Worm (Caenorhabditis elegans) whole organism, L4 larva: ENCODE data around the gene B0280.11.

Source experiments
- F10B5.3 ChIP-seq: sonication (generic microtip); optimal IDR thresholded peaks from 2 replicates; lab custom pipeline; 2016; ENCODE audit warnings: mild to moderate bottlenecking, missing genetic modification characterization, missing compliant biosample characterization
- F44E2.7 ChIP-seq: fragments of 200-800 bp; sonication (Bioruptor generic); IDR thresholded peaks from 2 replicates; pipeline ENCODE4 v2.1.2; 2022; ENCODE audit warnings: missing genetic modification characterization, missing compliant biosample characterization
- F49E8.2 ChIP-seq: sonication (generic microtip); optimal IDR thresholded peaks from 2 replicates; lab custom pipeline; 2016; ENCODE audit warnings: missing compliant biosample characterization, mild to moderate bottlenecking, missing genetic modification characterization, borderline replicate concordance
- T20F7.1 ChIP-seq: fragments of 200-800 bp; sonication (Bioruptor generic); optimal IDR thresholded peaks from 2 replicates; lab custom pipeline; 2018; ENCODE audit warnings: mild to moderate bottlenecking, missing genetic modification characterization, missing compliant biosample characterization
- Y105C5A.15 ChIP-seq: fragments of 200-800 bp; sonication (Bioruptor generic); IDR thresholded peaks from 2 replicates; pipeline ENCODE4 v1.3.6; 2022; ENCODE audit warnings: missing genetic modification characterization, missing compliant biosample characterization
- Y48G9A.11 ChIP-seq: fragments of 200-800 bp; sonication (Bioruptor generic); IDR thresholded peaks from 2 replicates; pipeline ENCODE4 v1.3.6; 2022; ENCODE audit warnings: missing genetic modification reagents, missing genetic modification characterization, missing compliant biosample characterization
- aly-2 ChIP-seq: sonication (generic microtip); optimal IDR thresholded peaks from 2 replicates; lab custom pipeline; 2018; ENCODE audit warnings: missing biosample characterization, missing genetic modification characterization
- arid-1 ChIP-seq: fragments of 200-800 bp; sonication (Bioruptor generic); conservative IDR thresholded peaks from 2 replicates; pipeline ENCODE4 v1.3.6; 2022; ENCODE audit warnings: missing genetic modification reagents, missing genetic modification characterization, missing compliant biosample characterization
- ceh-62 ChIP-seq: sonication (generic microtip); optimal IDR thresholded peaks from 2 replicates; lab custom pipeline; 2017; ENCODE audit warnings: missing biosample characterization, missing genetic modification characterization
- daf-16 ChIP-seq, 3 experiments: sonication (generic microtip); optimal IDR thresholded peaks; 2 replicates each; lab custom pipeline; 2016 to 2017; ENCODE audit warnings: missing genetic modification characterization in 3 of 3, missing genetic modification reagents in 3 of 3, mild to moderate bottlenecking in 2 of 3, missing compliant biosample characterization in 2 of 3, missing biosample characterization in 1 of 3, moderate library complexity in 1 of 3
- daf-19 ChIP-seq: fragments of 200-800 bp; sonication (Bioruptor generic); conservative IDR thresholded peaks from 2 replicates; pipeline ENCODE4 v1.3.6; 2022; ENCODE audit warnings: missing genetic modification characterization, missing compliant biosample characterization
- dmd-6 ChIP-seq: fragments of 200-800 bp; sonication (Bioruptor generic); IDR thresholded peaks from 2 replicates; pipeline ENCODE4 v1.3.6; 2022; ENCODE audit warnings: missing genetic modification reagents, missing genetic modification characterization, missing compliant biosample characterization
- dmd-9 ChIP-seq: fragments of 200-800 bp; sonication (Bioruptor generic); IDR thresholded peaks from 2 replicates; pipeline ENCODE4 v1.3.6; 2022; ENCODE audit warnings: missing genetic modification reagents, missing genetic modification characterization, missing compliant biosample characterization
- dpl-1 ChIP-seq: fragments of 150-350 bp; optimal IDR thresholded peaks from 2 replicates; lab custom pipeline; 2014; ENCODE audit warnings: missing biosample characterization, missing genetic modification reagents, missing genetic modification characterization
- egl-43 ChIP-seq: fragments of 200-800 bp; sonication (Bioruptor generic); IDR thresholded peaks from 2 replicates; pipeline ENCODE4 v1.3.6; 2022; ENCODE audit warnings: missing genetic modification reagents, missing genetic modification characterization, missing compliant biosample characterization
- fos-1 ChIP-seq: fragments of 150-350 bp; optimal IDR thresholded peaks from 2 replicates; lab custom pipeline; 2014; ENCODE audit warnings: missing biosample characterization, missing genetic modification characterization
- hlh-30 ChIP-seq: sonication (generic microtip); optimal IDR thresholded peaks from 2 replicates; lab custom pipeline; 2017; ENCODE audit warnings: antibody characterized with exemption, mild to moderate bottlenecking, missing genetic modification characterization, missing compliant biosample characterization; ENCODE audit not compliant: insufficient read depth
- jun-1 ChIP-seq: fragments of 150-350 bp; optimal IDR thresholded peaks from 2 replicates; lab custom pipeline; 2014; ENCODE audit warnings: missing biosample characterization, missing genetic modification reagents, missing genetic modification characterization
- lim-7 ChIP-seq: fragments of 200-800 bp; sonication (Bioruptor generic); IDR thresholded peaks from 2 replicates; pipeline ENCODE4 v1.3.6; 2022; ENCODE audit warnings: missing genetic modification characterization, missing compliant biosample characterization
- lin-39 ChIP-seq: fragments of 150-350 bp; optimal IDR thresholded peaks from 2 replicates; lab custom pipeline; 2014; ENCODE audit warnings: missing biosample characterization, missing genetic modification reagents, missing genetic modification characterization
- lir-3 ChIP-seq: sonication (generic microtip); optimal IDR thresholded peaks from 2 replicates; lab custom pipeline; 2016; ENCODE audit warnings: mild to moderate bottlenecking, missing genetic modification characterization, missing compliant biosample characterization
- lsy-2 ChIP-seq, 2 experiments: fragments of 150-350 bp in 1 of 2; sonication (generic microtip) in 1 of 2; optimal IDR thresholded peaks; 2 replicates each; lab custom pipeline; 2014 to 2017; ENCODE audit warnings: missing biosample characterization in 2 of 2, missing genetic modification characterization in 2 of 2
- madf-5 ChIP-seq, 2 experiments: fragments of 200-800 bp; sonication (Bioruptor generic); IDR thresholded peaks; 2 replicates each; pipeline ENCODE4 v1.3.6; 2022; ENCODE audit warnings: missing compliant biosample characterization in 2 of 2, missing genetic modification characterization in 2 of 2
- mdl-1 ChIP-seq, 2 experiments: fragments of 150-350 bp in 1 of 2; sonication (generic microtip) in 1 of 2; optimal IDR thresholded peaks; 2 replicates each; lab custom pipeline; 2014 to 2017; ENCODE audit warnings: missing biosample characterization in 2 of 2, missing genetic modification characterization in 2 of 2
- mdt-29 ChIP-seq: fragments of 200-800 bp; sonication (Bioruptor generic); IDR thresholded peaks from 2 replicates; pipeline ENCODE4 v1.3.6; 2022; ENCODE audit warnings: missing genetic modification reagents, missing genetic modification characterization, missing compliant biosample characterization
- mes-2 ChIP-seq: sonication (generic microtip); optimal IDR thresholded peaks from 2 replicates; lab custom pipeline; 2016; ENCODE audit warnings: missing genotype, mild to moderate bottlenecking, missing genetic modification characterization, missing compliant biosample characterization; ENCODE audit not compliant: poor library complexity, severe bottlenecking
- mxl-2 ChIP-seq: fragments of 200-800 bp; sonication (Bioruptor generic); conservative IDR thresholded peaks from 2 replicates; pipeline ENCODE4 v1.3.6; 2022; ENCODE audit warnings: missing genetic modification reagents, missing genetic modification characterization, missing compliant biosample characterization
- nhr-102 ChIP-seq: sonication (generic microtip); optimal IDR thresholded peaks from 2 replicates; lab custom pipeline; 2016; ENCODE audit warnings: mild to moderate bottlenecking, missing genetic modification characterization, moderate library complexity, missing compliant biosample characterization
- nhr-42 ChIP-seq: fragments of 200-800 bp; sonication (Bioruptor generic); IDR thresholded peaks from 2 replicates; pipeline ENCODE4 v1.3.6; 2022; ENCODE audit warnings: missing genetic modification characterization, missing compliant biosample characterization
- nhr-76 ChIP-seq: fragments of 150-350 bp; optimal IDR thresholded peaks from 2 replicates; lab custom pipeline; 2014; ENCODE audit warnings: missing biosample characterization, missing genetic modification characterization
- nhr-77 ChIP-seq: fragments of 150-350 bp; optimal IDR thresholded peaks from 2 replicates; lab custom pipeline; 2014; ENCODE audit warnings: missing biosample characterization, missing genetic modification characterization
- sdz-12 ChIP-seq: fragments of 200-800 bp; sonication (Bioruptor generic); optimal IDR thresholded peaks from 2 replicates; lab custom pipeline; 2018; ENCODE audit warnings: mild to moderate bottlenecking, missing genetic modification characterization, missing compliant biosample characterization
- unc-62 ChIP-seq, 3 experiments: fragments of 150-350 bp in 1 of 3; sonication (generic microtip); optimal IDR thresholded peaks in 2 of 3; peaks in 1 of 3; 1 replicate in 1 of 3; 2 replicates in 2 of 3; lab custom pipeline; 2014 to 2017; ENCODE audit warnings: missing biosample characterization in 3 of 3, missing genetic modification characterization in 3 of 3, missing genetic modification reagents in 3 of 3, missing genotype in 1 of 3
- ztf-11 ChIP-seq: fragments of 150-350 bp; optimal IDR thresholded peaks from 2 replicates; lab custom pipeline; 2014; ENCODE audit warnings: missing biosample characterization, missing genetic modification characterization

Gene B0280.11

ce11 chrIII:7140228-7140710 is 2.2 kb upstream of the B0280.11 start (continued):
- TF ChIP-seq dmd-9 (GFP tag; lab: Robert Waterston, UW) (no peak), F49E8.2 (tag; lab: Kevin White, UChicago) (peak; percentile 66), lin-39 (tag; lab: Kevin White, UChicago) (no peak), aly-2 (tag; lab: Kevin White, UChicago) (no peak), nhr-76 (tag; lab: Kevin White, UChicago) (no peak), mes-2 (tag; lab: Kevin White, UChicago) (peak; percentile 71), hlh-30 (tag; lab: Kevin White, UChicago) (peak; percentile 32), unc-62 (GFP tag; optimal IDR thresholded peaks at IDR 0.05 in 1 of 2; lab: Kevin White, UChicago) (no peak), unc-62 (tag; optimal IDR thresholded peaks at IDR 0.05; lab: Kevin White, UChicago) (no peak), nhr-102 (tag; lab: Kevin White, UChicago) (peak; percentile 57), sdz-12 (GFP tag; lab: Kevin White, UChicago) (no peak), jun-1 (tag; lab: Kevin White, UChicago) (no peak), Y48G9A.11 (peak; percentile 68), lsy-2 (tag; optimal IDR thresholded peaks at IDR 0.05; lab: Kevin White, UChicago) (peak in 1 of 2 experiments; percentile 56), F10B5.3 (tag; lab: Kevin White, UChicago) (peak; percentile 24), dpl-1 (peak; percentile 12), egl-43 (peak; percentile 60; the same call in 1 of the 2 replicates), arid-1 (GFP tag; lab: Robert Waterston, UW) (peak; percentile 53), fos-1 (no peak), ceh-62 (no peak), mdt-29 (GFP tag; lab: Robert Waterston, UW) (peak; percentile 80)

ce11 chrIII:7136015-7136414 is 2.1 kb downstream of the B0280.11 start, which contains the start of gene B0280.17:
Gene B0280.17 (minus strand): TSS chrIII:7136115.
- no peak for TF ChIP-seq nhr-77
- TF ChIP-seq Y105C5A.15 (GFP tag; lab: Robert Waterston, UW), result no peak
- TF ChIP-seq ztf-11, result no peak

- TF ChIP-seq daf-19 (GFP tag; lab: Robert Waterston, UW) (no peak), madf-5 (GFP tag; IDR thresholded peaks at IDR 0.05; lab: Robert Waterston, UW) (no peak), dpl-1 (peak; percentile 50), daf-16 (GFP tag; optimal IDR thresholded peaks at IDR 0.05; lab: Kevin White, UChicago) (no peak), daf-16 (tag; optimal IDR thresholded peaks at IDR 0.05; lab: Kevin White, UChicago) (peak; percentile 29), lsy-2 (tag; optimal IDR thresholded peaks at IDR 0.05; lab: Kevin White, UChicago) (peak in 1 of 2 experiments; percentile 37), lir-3 (tag; lab: Kevin White, UChicago) (no peak), lim-7 (GFP tag; lab: Robert Waterston, UW) (no peak), nhr-42 (no peak), mdl-1 (tag; optimal IDR thresholded peaks at IDR 0.05; lab: Kevin White, UChicago) (no peak), Y48G9A.11 (peak; percentile 81), Y105C5A.15 (GFP tag; lab: Robert Waterston, UW) (no peak), mes-2 (tag; lab: Kevin White, UChicago) (peak; percentile 46), F44E2.7 (GFP tag; lab: Robert Waterston, UW) (no peak), mxl-2 (GFP tag; lab: Robert Waterston, UW) (no peak), T20F7.1 (GFP tag; lab: Kevin White, UChicago) (peak; percentile 92)
Measured at ce11 chrIII:7133559-7133958, 4.5 kb downstream of the B0280.11 start, which contains the start of the genes pot-1 and ggtb-1. Gene pot-1 (minus strand): TSS chrIII:7133678. Gene ggtb-1 (plus strand): TSS chrIII:7133766.

ce11 chrIII:7128601-7129000 is 9.5 kb downstream of the B0280.11 start, which contains the start of gene viro-2:
Gene viro-2 (plus strand): TSS chrIII:7128901.
- peak; percentile 50 for TF ChIP-seq dmd-6
